Worm (Caenorhabditis elegans) whole organism, L4 larva: ENCODE measurements around the gene F48G7.8.

ENCODE experiments used
- T20F7.1 ChIP-seq: fragments of 200-800 bp; sonication (Bioruptor generic); optimal IDR thresholded peaks from 2 replicates; lab custom pipeline; 2018; ENCODE audit warnings: mild to moderate bottlenecking, missing genetic modification characterization, missing compliant biosample characterization
- Y75B8A.6 ChIP-seq: fragments of 200-800 bp; sonication (Bioruptor generic); IDR thresholded peaks from 2 replicates; pipeline ENCODE4 v1.3.6; 2022; ENCODE audit warnings: missing genetic modification reagents, missing genetic modification characterization, missing compliant biosample characterization
- ama-1 ChIP-seq: fragments of 150-350 bp; optimal IDR thresholded peaks from 2 replicates; lab custom pipeline; 2014; ENCODE audit warnings: inconsistent platforms, mixed read lengths
- ceh-28 ChIP-seq: fragments of 150-350 bp; optimal IDR thresholded peaks from 2 replicates; lab custom pipeline; 2014; ENCODE audit warnings: missing biosample characterization, missing genetic modification reagents, missing genetic modification characterization
- ceh-44 ChIP-seq: fragments of 200-800 bp; sonication (Bioruptor generic); IDR thresholded peaks from 2 replicates; pipeline ENCODE4 v1.3.6; 2022; ENCODE audit warnings: missing genetic modification reagents, missing genetic modification characterization, missing compliant biosample characterization
- ceh-62 ChIP-seq: sonication (generic microtip); optimal IDR thresholded peaks from 2 replicates; lab custom pipeline; 2017; ENCODE audit warnings: missing biosample characterization, missing genetic modification characterization
- ceh-82 ChIP-seq: sonication (generic microtip); optimal IDR thresholded peaks from 2 replicates; lab custom pipeline; 2017; ENCODE audit warnings: missing biosample characterization, missing genetic modification characterization
- ces-1 ChIP-seq: fragments of 150-350 bp; sonication (generic microtip); optimal IDR thresholded peaks from 4 replicates; lab custom pipeline; 2014; ENCODE audit warnings: missing biosample characterization, missing genetic modification reagents, missing genetic modification characterization
- ctbp-1 ChIP-seq: fragments of 200-800 bp; sonication (Bioruptor generic); IDR thresholded peaks from 2 replicates; pipeline ENCODE4 v1.3.6; 2022; ENCODE audit warnings: missing genetic modification reagents, missing genetic modification characterization, missing compliant biosample characterization
- daf-12 ChIP-seq: fragments of 150-350 bp; optimal IDR thresholded peaks from 2 replicates; lab custom pipeline; 2014; ENCODE audit warnings: missing biosample characterization, missing genetic modification reagents, missing genetic modification characterization
- daf-19 ChIP-seq: fragments of 200-800 bp; sonication (Bioruptor generic); conservative IDR thresholded peaks from 2 replicates; pipeline ENCODE4 v1.3.6; 2022; ENCODE audit warnings: missing genetic modification characterization, missing compliant biosample characterization
- daf-8 ChIP-seq: fragments of 200-800 bp; sonication (Bioruptor generic); IDR thresholded peaks from 2 replicates; pipeline ENCODE4 v1.3.6; 2022; ENCODE audit warnings: missing genetic modification characterization, missing compliant biosample characterization
- dmd-6 ChIP-seq: fragments of 200-800 bp; sonication (Bioruptor generic); IDR thresholded peaks from 2 replicates; pipeline ENCODE4 v1.3.6; 2022; ENCODE audit warnings: missing genetic modification reagents, missing genetic modification characterization, missing compliant biosample characterization
- dmd-8 ChIP-seq: fragments of 200-800 bp; sonication (Bioruptor generic); IDR thresholded peaks from 2 replicates; pipeline ENCODE4 v1.3.6; 2022; ENCODE audit warnings: missing genetic modification characterization, missing compliant biosample characterization
- dpl-1 ChIP-seq: fragments of 150-350 bp; optimal IDR thresholded peaks from 2 replicates; lab custom pipeline; 2014; ENCODE audit warnings: missing biosample characterization, missing genetic modification reagents, missing genetic modification characterization
- dve-1 ChIP-seq: sonication (generic microtip); optimal IDR thresholded peaks from 2 replicates; lab custom pipeline; 2017; ENCODE audit warnings: antibody characterized with exemption, mild to moderate bottlenecking, missing genetic modification characterization, missing compliant biosample characterization; ENCODE audit not compliant: insufficient read depth
- egl-43 ChIP-seq: fragments of 200-800 bp; sonication (Bioruptor generic); IDR thresholded peaks from 2 replicates; pipeline ENCODE4 v1.3.6; 2022; ENCODE audit warnings: missing genetic modification reagents, missing genetic modification characterization, missing compliant biosample characterization
- fkh-10 ChIP-seq: fragments of 150-350 bp; optimal IDR thresholded peaks from 2 replicates; lab custom pipeline; 2014; ENCODE audit warnings: missing biosample characterization, missing genetic modification reagents, missing genetic modification characterization
- gei-8 ChIP-seq: fragments of 200-800 bp; sonication (Bioruptor generic); optimal IDR thresholded peaks from 2 replicates; lab custom pipeline; 2018; ENCODE audit warnings: mild to moderate bottlenecking, missing genetic modification characterization, missing compliant biosample characterization
- hif-1 ChIP-seq, 2 experiments: sonication (generic microtip); optimal IDR thresholded peaks; 2 replicates each; lab custom pipeline; 2016 to 2017; ENCODE audit warnings: missing compliant biosample characterization in 2 of 2, missing genetic modification characterization in 2 of 2, missing genetic modification reagents in 2 of 2, missing genotype in 2 of 2, mild to moderate bottlenecking in 1 of 2
- hlh-30 ChIP-seq: sonication (generic microtip); optimal IDR thresholded peaks from 2 replicates; lab custom pipeline; 2017; ENCODE audit warnings: antibody characterized with exemption, mild to moderate bottlenecking, missing genetic modification characterization, missing compliant biosample characterization; ENCODE audit not compliant: insufficient read depth
- lin-13 ChIP-seq: fragments of 150-350 bp; optimal IDR thresholded peaks from 2 replicates; lab custom pipeline; 2014; ENCODE audit warnings: missing biosample characterization, missing genetic modification reagents, missing genetic modification characterization
- lin-29 ChIP-seq: fragments of 200-800 bp; sonication (Bioruptor generic); IDR thresholded peaks from 2 replicates; pipeline ENCODE4 v1.3.6; 2022; ENCODE audit warnings: missing genetic modification reagents, missing genetic modification characterization, missing compliant biosample characterization
- madf-9 ChIP-seq: fragments of 200-800 bp; sonication (Bioruptor generic); conservative IDR thresholded peaks from 2 replicates; pipeline ENCODE4 v1.3.6; 2022; ENCODE audit warnings: missing genetic modification reagents, missing genetic modification characterization, missing compliant biosample characterization
- mep-1 ChIP-seq: fragments of 150-350 bp; sonication (generic microtip); optimal IDR thresholded peaks from 3 replicates; lab custom pipeline; 2014; ENCODE audit warnings: missing biosample characterization, missing genetic modification characterization
- mes-2 ChIP-seq: sonication (generic microtip); optimal IDR thresholded peaks from 2 replicates; lab custom pipeline; 2016; ENCODE audit warnings: missing genotype, mild to moderate bottlenecking, missing genetic modification characterization, missing compliant biosample characterization; ENCODE audit not compliant: poor library complexity, severe bottlenecking
- mxl-3 ChIP-seq: fragments of 200-800 bp; sonication (Bioruptor generic); optimal IDR thresholded peaks from 2 replicates; lab custom pipeline; 2018; ENCODE audit warnings: mild to moderate bottlenecking, missing genetic modification characterization, missing compliant biosample characterization
- nhr-10 ChIP-seq: fragments of 150-350 bp; optimal IDR thresholded peaks from 2 replicates; lab custom pipeline; 2014; ENCODE audit warnings: missing biosample characterization, missing genetic modification characterization
- nhr-25 ChIP-seq: sonication (generic microtip); optimal IDR thresholded peaks from 2 replicates; lab custom pipeline; 2017; ENCODE audit warnings: missing genetic modification characterization, mild to moderate bottlenecking, missing compliant biosample characterization, antibody characterized with exemption, moderate library complexity, borderline replicate concordance; ENCODE audit not compliant: insufficient read depth
- nhr-28 ChIP-seq: fragments of 150-350 bp; optimal IDR thresholded peaks from 2 replicates; lab custom pipeline; 2014; ENCODE audit warnings: missing biosample characterization, missing genetic modification characterization
- nhr-6 ChIP-seq: fragments of 150-350 bp; optimal IDR thresholded peaks from 2 replicates; lab custom pipeline; 2014; ENCODE audit warnings: missing biosample characterization, missing genetic modification characterization
- pha-4 ChIP-seq, 2 experiments: fragments of 150-350 bp in 1 of 2; fragments of 200-800 bp in 1 of 2; sonication (Bioruptor generic) in 1 of 2; IDR thresholded peaks in 1 of 2; optimal IDR thresholded peaks in 1 of 2; 2 replicates each; pipeline versions ENCODE4 v1.3.6 to Lab custom; 2014 to 2022; ENCODE audit warnings: missing genetic modification characterization in 2 of 2, missing genetic modification reagents in 2 of 2, missing biosample characterization in 1 of 2, missing compliant biosample characterization in 1 of 2
- pqm-1 ChIP-seq: sonication (generic microtip); optimal IDR thresholded peaks from 2 replicates; lab custom pipeline; 2017; ENCODE audit warnings: missing biosample characterization, missing genetic modification characterization
- rbr-2 ChIP-seq: sonication (generic microtip); optimal IDR thresholded peaks from 2 replicates; lab custom pipeline; 2016; ENCODE audit warnings: missing genotype, missing genetic modification characterization, missing compliant biosample characterization
- skn-1 ChIP-seq: fragments of 150-350 bp; optimal IDR thresholded peaks from 2 replicates; lab custom pipeline; 2014; ENCODE audit warnings: missing biosample characterization, missing genetic modification characterization
- tra-1 ChIP-seq: fragments of 200-800 bp; sonication (Bioruptor generic); IDR thresholded peaks from 2 replicates; pipeline ENCODE4 v1.3.6; 2022; ENCODE audit warnings: missing genetic modification reagents, missing genetic modification characterization, missing compliant biosample characterization
- unc-62 ChIP-seq, 3 experiments: fragments of 150-350 bp in 1 of 3; sonication (generic microtip); optimal IDR thresholded peaks in 2 of 3; peaks in 1 of 3; 1 replicate in 1 of 3; 2 replicates in 2 of 3; lab custom pipeline; 2014 to 2017; ENCODE audit warnings: missing biosample characterization in 3 of 3, missing genetic modification characterization in 3 of 3, missing genetic modification reagents in 3 of 3, missing genotype in 1 of 3
- zag-1 ChIP-seq: fragments of 150-350 bp; optimal IDR thresholded peaks from 2 replicates; lab custom pipeline; 2014; ENCODE audit warnings: missing biosample characterization, missing genetic modification characterization
- zfp-2 ChIP-seq: sonication (generic microtip); optimal IDR thresholded peaks from 2 replicates; lab custom pipeline; 2016; ENCODE audit warnings: mild to moderate bottlenecking, missing genetic modification characterization, missing compliant biosample characterization
- zfp-3 ChIP-seq: fragments of 200-800 bp; sonication (Bioruptor generic); conservative IDR thresholded peaks from 2 replicates; pipeline ENCODE4 v1.3.6; 2022; ENCODE audit warnings: missing genetic modification reagents, missing genetic modification characterization, missing compliant biosample characterization
- zip-11 ChIP-seq: fragments of 200-800 bp; sonication (Bioruptor generic); IDR thresholded peaks from 2 replicates; pipeline ENCODE4 v1.3.6; 2022; ENCODE audit warnings: missing genetic modification characterization, missing compliant biosample characterization
- zip-2 ChIP-seq: fragments of 150-350 bp; optimal IDR thresholded peaks from 2 replicates; lab custom pipeline; 2014; ENCODE audit warnings: missing biosample characterization, missing genetic modification characterization
- ztf-7 ChIP-seq: fragments of 150-350 bp; optimal IDR thresholded peaks from 2 replicates; lab custom pipeline; 2014; ENCODE audit warnings: missing biosample characterization, missing genetic modification characterization

Gene F48G7.8

DNA sequence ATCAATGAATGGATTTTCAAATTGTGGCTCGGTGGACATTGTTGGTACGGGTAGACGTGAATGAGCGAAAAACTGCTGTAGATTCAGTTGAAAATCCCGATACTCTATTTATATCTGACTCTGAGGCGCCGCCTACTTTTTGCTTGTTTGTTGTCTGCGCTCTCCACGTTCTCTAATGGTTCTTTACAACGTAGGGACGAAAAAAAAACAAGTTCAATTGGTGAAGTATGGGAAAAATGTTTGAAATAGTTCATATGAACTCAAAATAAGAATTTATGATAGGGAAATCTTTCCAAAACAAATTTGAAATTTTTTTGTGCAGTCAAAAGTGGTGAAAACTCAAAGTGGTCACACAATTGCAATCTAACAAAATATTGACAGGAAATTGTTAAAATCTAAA is 7.4 kb upstream of the F48G7.8 start, which contains the start of gene F48G7.10:
TSS of gene F48G7.10 (minus strand) at position 101 of the 400 bp plus-strand sequence.
- TF ChIP-seq zip-11 (GFP tag; lab: Robert Waterston, UW) = no peak
- TF ChIP-seq ceh-62 = no peak
- no peak for TF ChIP-seq Y75B8A.6
- no peak for TF ChIP-seq unc-62 (GFP tag; optimal IDR thresholded peaks at IDR 0.05 in 1 of 2; lab: Kevin White, UChicago)
- no peak for TF ChIP-seq unc-62 (tag; optimal IDR thresholded peaks at IDR 0.05; lab: Kevin White, UChicago)
- TF ChIP-seq tra-1 = no peak
- TF ChIP-seq nhr-6 = no peak
- no peak for TF ChIP-seq lin-13 (GFP tag; lab: Kevin White, UChicago)
- TF ChIP-seq dve-1 = no peak
- no peak for TF ChIP-seq ama-1 (lab: Kevin White, UChicago)
- no peak for TF ChIP-seq ceh-44 (GFP tag; lab: Robert Waterston, UW)
- TF ChIP-seq zag-1 = no peak

DNA sequence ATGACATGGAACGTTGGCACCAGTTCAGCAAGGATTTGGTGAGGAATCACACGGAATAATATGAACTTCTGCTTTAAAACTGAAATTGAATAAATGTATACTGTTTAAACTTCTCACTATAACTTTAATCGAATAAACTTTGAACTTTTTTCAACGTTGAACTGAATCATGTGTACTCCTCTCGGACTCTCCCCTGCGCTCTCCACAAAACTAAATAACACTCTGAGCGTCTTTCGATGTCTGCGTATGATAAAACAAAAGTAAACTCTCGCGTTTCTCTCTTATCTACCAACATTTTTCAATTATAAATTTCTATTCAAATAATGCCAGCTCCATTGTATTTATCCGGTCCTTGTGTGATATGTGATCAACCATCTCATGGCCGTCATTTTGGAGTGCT is 4.3 kb upstream of the F48G7.8 start:
- TF ChIP-seq daf-12 (tag; lab: Kevin White, UChicago) (no peak), zip-11 (GFP tag; lab: Robert Waterston, UW) (no peak), skn-1 (tag; lab: Kevin White, UChicago) (no peak), tra-1 (no peak), fkh-10 (GFP tag; lab: Kevin White, UChicago) (no peak), mep-1 (tag; lab: Kevin White, UChicago) (no peak), ztf-7 (tag; lab: Kevin White, UChicago) (no peak), madf-9 (GFP tag; lab: Robert Waterston, UW) (no peak), ces-1 (GFP tag; lab: Kevin White, UChicago) (no peak), lin-13 (GFP tag; lab: Kevin White, UChicago) (no peak), dmd-6 (0 out of 2 replicates have a peak, but pooled peaks have one; percentile 18), nhr-10 (tag; lab: Kevin White, UChicago) (no peak), pqm-1 (no peak), pha-4 (GFP tag; IDR thresholded peaks at IDR 0.05; lab: Robert Waterston, UW) (no peak), pha-4 (tag; optimal IDR thresholded peaks at IDR 0.05; lab: Kevin White, UChicago) (no peak), nhr-28 (tag; lab: Kevin White, UChicago) (peak; percentile 48), mxl-3 (no peak), mes-2 (tag; lab: Kevin White, UChicago) (peak; percentile 27), dve-1 (peak; percentile 38), daf-19 (no peak), T20F7.1 (no peak), ceh-82 (tag; lab: Kevin White, UChicago) (no peak), ctbp-1 (no peak), gei-8 (GFP tag; lab: Kevin White, UChicago) (no peak), zfp-2 (no peak), ceh-44 (GFP tag; lab: Robert Waterston, UW) (no peak), dmd-8 (GFP tag; lab: Robert Waterston, UW) (no peak), dpl-1 (GFP tag; lab: Kevin White, UChicago) (no peak), zip-2 (tag; lab: Kevin White, UChicago) (no peak), lin-29 (GFP tag; lab: Robert Waterston, UW) (no peak), ceh-28 (tag; lab: Kevin White, UChicago) (no peak), rbr-2 (tag; lab: Kevin White, UChicago) (no peak), daf-8 (GFP tag; lab: Robert Waterston, UW) (no peak), egl-43 (no peak), hif-1 (tag; optimal IDR thresholded peaks at IDR 0.05; lab: Kevin White, UChicago) (no peak), hlh-30 (tag; lab: Kevin White, UChicago) (peak; percentile 10), nhr-25 (tag; lab: Kevin White, UChicago) (no peak), zfp-3 (GFP tag; lab: Robert Waterston, UW) (no peak)
